Fruit fly (Drosophila melanogaster): ENCODE measurements around the gene Fum4.

Gene Fum4

DNA sequence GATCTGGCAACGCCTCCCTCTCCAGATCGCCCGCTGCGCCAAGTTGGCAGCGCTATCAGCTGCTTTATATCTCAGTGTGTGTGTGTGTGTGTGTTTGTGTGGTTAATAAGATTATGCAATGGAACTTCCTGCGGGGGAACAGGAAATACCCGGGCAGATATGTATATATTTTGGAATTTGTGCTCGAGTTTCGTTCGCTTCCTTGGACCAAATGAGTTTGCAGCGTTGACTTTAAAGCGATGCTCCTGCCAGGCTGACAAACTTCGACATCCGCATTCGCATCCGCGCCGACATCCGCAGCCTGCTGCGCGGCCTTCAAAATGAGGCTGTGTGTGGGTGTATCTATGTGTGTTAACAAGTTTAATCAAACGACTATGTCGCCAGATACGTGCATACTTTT, 48.0 kb downstream of the Fum4 start (continued):
- TF ChIP-seq salm (tag; optimal IDR thresholded peaks at IDR 0.05), result no peak
- no peak for TF ChIP-seq H15 (GFP tag; IDR thresholded peaks at IDR 0.05)
- no peak for TF ChIP-seq oc (tag; optimal IDR thresholded peaks at IDR 0.05)
- no peak for TF ChIP-seq CG16779 (GFP tag; IDR thresholded peaks at IDR 0.05)
- TF ChIP-seq CG9876 (GFP tag; optimal IDR thresholded peaks at IDR 0.05), result no peak
- no peak for TF ChIP-seq Bteb2 (GFP tag; optimal IDR thresholded peaks at IDR 0.05)
- TF ChIP-seq CG12155 (GFP tag; optimal IDR thresholded peaks at IDR 0.05), result no peak
- TF ChIP-seq TFAM (GFP tag; optimal IDR thresholded peaks at IDR 0.05), result no peak
- TF ChIP-seq CG2199 (GFP tag; IDR thresholded peaks at IDR 0.05), result 0 out of 3 replicates have a peak, but pooled peaks have one; percentile 21
- no peak for TF ChIP-seq CG42726 (GFP tag; IDR thresholded peaks at IDR 0.05; ENCODE audit: partially characterized antibody)
- peak; percentile 56 for TF ChIP-seq kah (GFP tag; optimal IDR thresholded peaks at IDR 0.05)
- TF ChIP-seq Chrac-16 (GFP tag; optimal IDR thresholded peaks at IDR 0.05), result no peak
- TF ChIP-seq CG34422 (GFP tag; IDR thresholded peaks at IDR 0.05), result no peak
- no peak for TF ChIP-seq ara (GFP tag; IDR thresholded peaks at IDR 0.05)
- TF ChIP-seq CG6254 (GFP tag; optimal IDR thresholded peaks at IDR 0.05), result peak; percentile 26
- TF ChIP-seq pho (GFP tag; optimal IDR thresholded peaks at IDR 0.05), result no peak
- no peak for TF ChIP-seq Doc3 (GFP tag; IDR thresholded peaks at IDR 0.05; ENCODE audit: partially characterized antibody)
- TF ChIP-seq kni (GFP tag; optimal IDR thresholded peaks at IDR 0.05), result peak; percentile 49
- TF ChIP-seq pnt (GFP tag; optimal IDR thresholded peaks at IDR 0.05), result no peak
- TF ChIP-seq zen (tag; optimal IDR thresholded peaks at IDR 0.05), result peak; percentile 1
- TF ChIP-seq Hr78 (GFP tag; optimal IDR thresholded peaks at IDR 0.05), result no peak
- TF ChIP-seq CG15514 (GFP tag; optimal IDR thresholded peaks at IDR 0.05), result peak; percentile 58
- TF ChIP-seq trem (tag; optimal IDR thresholded peaks at IDR 0.05), result peak; percentile 95
- no peak for TF ChIP-seq Usf (GFP tag; optimal IDR thresholded peaks at IDR 0.05)
- no peak for TF ChIP-seq CG11560 (tag; IDR thresholded peaks at IDR 0.05)
- TF ChIP-seq nmo (GFP tag; optimal IDR thresholded peaks at IDR 0.05), result peak; percentile 43
- no peak for TF ChIP-seq B-H1 (GFP tag; IDR thresholded peaks at IDR 0.05)
- TF ChIP-seq ssp (GFP tag; IDR thresholded peaks at IDR 0.05), result no peak
- no peak for TF ChIP-seq crp (GFP tag; optimal IDR thresholded peaks at IDR 0.05)
- peak; percentile 42; the same call in 1 of the 2 replicates for TF ChIP-seq klu (GFP tag; IDR thresholded peaks at IDR 0.05)
- no peak for TF ChIP-seq CG14050 (GFP tag; IDR thresholded peaks at IDR 0.05)
- no peak for TF ChIP-seq CG8944 (GFP tag; optimal IDR thresholded peaks at IDR 0.05)
- no peak for TF ChIP-seq CG9817 (tag; optimal IDR thresholded peaks at IDR 0.05)
- TF ChIP-seq CG11695 (GFP tag; IDR thresholded peaks at IDR 0.05), result peak; percentile 56; the same call in 1 of the 3 replicates
- TF ChIP-seq CG17802 (tag; optimal IDR thresholded peaks at IDR 0.05), result no peak
- TF ChIP-seq maf-S (GFP tag; optimal IDR thresholded peaks at IDR 0.05), result no peak
- TF ChIP-seq z (GFP tag; IDR thresholded peaks at IDR 0.05), result no peak
- TF ChIP-seq pan (optimal IDR thresholded peaks at IDR 0.05), result no peak
- no peak for TF ChIP-seq pan (GFP tag; optimal IDR thresholded peaks at IDR 0.05 in 1 of 2, IDR thresholded peaks at IDR 0.05 in 1 of 2)
- peak; percentile 5 for TF ChIP-seq Blimp-1 (GFP tag; optimal IDR thresholded peaks at IDR 0.05)
- TF ChIP-seq lola (GFP tag; optimal IDR thresholded peaks at IDR 0.05), result no peak

Measured in whole organism, embryonic.